Worm (Caenorhabditis elegans) whole organism, L4/young adult: ENCODE results near the gene ZK418.13.

ENCODE experiments used
- W03F9.2 ChIP-seq: fragments of 150-350 bp; optimal IDR thresholded peaks from 2 replicates; lab custom pipeline; 2014; ENCODE audit warnings: missing biosample characterization, missing genetic modification characterization
- dao-5 ChIP-seq: sonication (generic microtip); optimal IDR thresholded peaks from 2 replicates; lab custom pipeline; 2016; ENCODE audit warnings: missing genotype, missing genetic modification characterization, moderate library complexity, missing compliant biosample characterization
- him-1 ChIP-seq: sonication (generic microtip); optimal IDR thresholded peaks from 2 replicates; lab custom pipeline; 2016; ENCODE audit warnings: missing genotype, missing genetic modification reagents, missing genetic modification characterization, missing compliant biosample characterization

DNA sequence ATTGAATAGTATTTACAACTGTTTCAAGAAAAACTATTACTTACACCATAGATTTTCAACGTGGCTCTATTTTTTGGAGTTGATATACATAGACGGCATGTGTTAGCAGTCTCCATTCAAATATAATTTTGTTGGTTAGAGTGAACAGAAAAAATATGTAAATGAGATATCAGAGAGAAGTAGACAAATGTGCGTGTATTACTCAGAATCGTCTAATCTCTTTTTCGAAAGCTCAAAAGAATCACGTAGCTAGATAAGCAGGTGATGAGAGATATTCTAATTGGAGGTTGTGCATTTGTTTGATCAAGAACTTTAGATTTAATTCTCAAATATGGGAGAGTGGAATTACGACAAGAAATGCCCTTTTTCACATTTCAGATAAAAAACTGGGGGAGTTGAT, 14.3 kb upstream of the ZK418.13 start, which contains the start of gene ZK418.10:
- TF ChIP-seq him-1 (tag; lab: Kevin White, UChicago) (no peak), dao-5 (no peak), W03F9.2 (tag; lab: Kevin White, UChicago) (no peak)
